Fruit fly (Drosophila melanogaster) whole organism, embryonic: ENCODE results near the gene CG14420.

Experiments used
- BEAF-32 ChIP-seq: fragments of 200-800 bp; sonication (Bioruptor generic); optimal IDR thresholded peaks from 3 replicates; lab custom pipeline; 2017; ENCODE audit warnings: missing biosample characterization, missing genetic modification characterization, mild to moderate bottlenecking, moderate library complexity, missing genetic modification reagents
- Bdp1 ChIP-seq: fragments of 200-800 bp; sonication (Bioruptor generic); optimal IDR thresholded peaks from 3 replicates; lab custom pipeline; 2016; ENCODE audit warnings: missing biosample characterization, missing genetic modification characterization
- Bteb2 ChIP-seq: fragments of 200-800 bp; sonication (Bioruptor generic); optimal IDR thresholded peaks from 2 replicates; lab custom pipeline; 2016; ENCODE audit warnings: missing biosample characterization, missing genetic modification characterization
- C15 ChIP-seq: fragments of 200-800 bp; sonication (Bioruptor generic); IDR thresholded peaks from 3 replicates; pipeline ENCODE4 v1.3.6; 2022; ENCODE audit warnings: missing biosample characterization, missing genetic modification characterization
- CG11247 ChIP-seq: fragments of 200-800 bp; sonication (Bioruptor generic); IDR thresholded peaks from 2 replicates; pipeline ENCODE4 v1.3.6; 2022; ENCODE audit warnings: missing biosample characterization, missing genetic modification characterization
- CG12071 ChIP-seq: fragments of 200-800 bp; sonication (Bioruptor generic); optimal IDR thresholded peaks from 3 replicates; lab custom pipeline; 2018; ENCODE audit warnings: missing biosample characterization, mild to moderate bottlenecking, missing genetic modification characterization
- CG12236 ChIP-seq: fragments of 200-800 bp; sonication (Bioruptor generic); optimal IDR thresholded peaks from 2 replicates; lab custom pipeline; 2016; ENCODE audit warnings: missing biosample characterization, missing genetic modification characterization
- CG12744 ChIP-seq: fragments of 200-800 bp; sonication (Bioruptor generic); optimal IDR thresholded peaks from 2 replicates; lab custom pipeline; 2016; ENCODE audit warnings: missing biosample characterization, missing genetic modification characterization
- CG12942 ChIP-seq: fragments of 200-800 bp; sonication (Bioruptor generic); optimal IDR thresholded peaks from 3 replicates; lab custom pipeline; 2016; ENCODE audit warnings: missing biosample characterization, missing genetic modification characterization
- CG13624 ChIP-seq: fragments of 200-800 bp; sonication (Bioruptor generic); optimal IDR thresholded peaks from 2 replicates; lab custom pipeline; 2016; ENCODE audit warnings: missing biosample characterization, missing genetic modification characterization
- CG13775 ChIP-seq: fragments of 200-800 bp; sonication (Bioruptor generic); optimal IDR thresholded peaks from 3 replicates; lab custom pipeline; 2017; ENCODE audit warnings: missing biosample characterization, mild to moderate bottlenecking, missing genetic modification characterization
- CG16779 ChIP-seq: fragments of 200-800 bp; sonication (Bioruptor generic); IDR thresholded peaks from 2 replicates; pipeline ENCODE4 v1.3.6; 2022; ENCODE audit warnings: missing biosample characterization, missing genetic modification characterization
- CG16813 ChIP-seq: fragments of 200-800 bp; sonication (Bioruptor generic); IDR thresholded peaks from 3 replicates; pipeline ENCODE4 v1.3.6; 2022; ENCODE audit warnings: missing biosample characterization, missing genetic modification characterization; ENCODE audit not compliant: partially characterized antibody
- CG17385 ChIP-seq: fragments of 200-800 bp; sonication (Bioruptor generic); optimal IDR thresholded peaks from 3 replicates; lab custom pipeline; 2018; ENCODE audit warnings: missing biosample characterization, mild to moderate bottlenecking, missing genetic modification characterization
- CG17612 ChIP-seq: fragments of 200-800 bp; sonication (Bioruptor generic); IDR thresholded peaks from 2 replicates; pipeline ENCODE4 v1.3.6; 2022; ENCODE audit warnings: missing biosample characterization, missing genetic modification characterization
- CG17802 ChIP-seq: fragments of 200-800 bp; sonication (Bioruptor generic); optimal IDR thresholded peaks from 2 replicates; lab custom pipeline; 2018; ENCODE audit warnings: missing biosample characterization, mild to moderate bottlenecking, missing genetic modification characterization, moderate library complexity
- CG2889 ChIP-seq: fragments of 200-800 bp; sonication (Bioruptor generic); IDR thresholded peaks from 3 replicates; pipeline ENCODE4 v1.3.6; 2022; ENCODE audit warnings: missing biosample characterization, missing genetic modification characterization
- CG31441 ChIP-seq: fragments of 200-800 bp; sonication (Bioruptor generic); IDR thresholded peaks from 2 replicates; pipeline ENCODE4 v1.3.6; 2022; ENCODE audit warnings: missing biosample characterization, missing genetic modification characterization
- CG33213 ChIP-seq: fragments of 200-800 bp; sonication (Bioruptor generic); optimal IDR thresholded peaks from 3 replicates; lab custom pipeline; 2016; ENCODE audit warnings: missing biosample characterization, missing genetic modification characterization
- CG34422 ChIP-seq: fragments of 200-800 bp; sonication (Bioruptor generic); IDR thresholded peaks from 3 replicates; pipeline ENCODE4 v1.3.6; 2022; ENCODE audit warnings: missing biosample characterization, missing genetic modification characterization
- CG3847 ChIP-seq: fragments of 200-800 bp; sonication (Bioruptor generic); IDR thresholded peaks from 2 replicates; pipeline ENCODE4 v1.3.6; 2022; ENCODE audit warnings: missing biosample characterization, missing genetic modification characterization
- CG3995 ChIP-seq: fragments of 200-800 bp; sonication (Bioruptor generic); optimal IDR thresholded peaks from 3 replicates; lab custom pipeline; 2016; ENCODE audit warnings: missing biosample characterization, missing genetic modification characterization
- CG4404 ChIP-seq: fragments of 200-800 bp; sonication (Bioruptor generic); IDR thresholded peaks from 2 replicates; pipeline ENCODE4 v1.3.6; 2022; ENCODE audit warnings: missing biosample characterization, missing genetic modification characterization
- CG6689 ChIP-seq: fragments of 200-800 bp; sonication (Bioruptor generic); IDR thresholded peaks from 2 replicates; pipeline ENCODE4 v1.3.6; 2022; ENCODE audit warnings: missing biosample characterization, missing genetic modification characterization
- CG9609 ChIP-seq: fragments of 200-800 bp; sonication (Bioruptor generic); optimal IDR thresholded peaks from 3 replicates; lab custom pipeline; 2016; ENCODE audit warnings: missing biosample characterization, missing genetic modification characterization
- Dek ChIP-seq: fragments of 200-800 bp; sonication (Bioruptor generic); optimal IDR thresholded peaks from 3 replicates; lab custom pipeline; 2019; ENCODE audit warnings: missing biosample characterization, mild to moderate bottlenecking, missing genetic modification characterization, moderate library complexity
- Dp ChIP-seq: fragments of 200-800 bp; sonication (Bioruptor generic); optimal IDR thresholded peaks from 2 replicates; lab custom pipeline; 2018; ENCODE audit warnings: missing biosample characterization, mild to moderate bottlenecking, missing genetic modification characterization, moderate library complexity
- Dref ChIP-seq: fragments of 200-800 bp; sonication (Bioruptor generic); IDR thresholded peaks from 2 replicates; pipeline ENCODE4 v1.3.6; 2022; ENCODE audit warnings: missing biosample characterization, missing genetic modification characterization
- Elba2 ChIP-seq: fragments of 200-800 bp; sonication (Bioruptor generic); optimal IDR thresholded peaks from 3 replicates; lab custom pipeline; 2016; ENCODE audit warnings: missing biosample characterization, missing genetic modification characterization
- H15 ChIP-seq: fragments of 200-800 bp; sonication (Bioruptor generic); IDR thresholded peaks from 3 replicates; pipeline ENCODE4 v1.3.6; 2022; ENCODE audit warnings: missing biosample characterization, missing genetic modification characterization
- HLH54F ChIP-seq: fragments of 200-800 bp; sonication (Bioruptor generic); optimal IDR thresholded peaks from 3 replicates; lab custom pipeline; 2016; ENCODE audit warnings: missing biosample characterization, missing genetic modification characterization
- Hr51 ChIP-seq, 2 experiments: fragments of 200-800 bp; sonication (Bioruptor generic); optimal IDR thresholded peaks; 2 replicates in 1 of 2; 3 replicates in 1 of 2; lab custom pipeline; 2016 to 2018; ENCODE audit warnings: missing biosample characterization in 2 of 2, missing genetic modification characterization in 2 of 2, mild to moderate bottlenecking in 1 of 2, moderate library complexity in 1 of 2
- Hr78 ChIP-seq, 2 experiments: fragments of 200-800 bp in 1 of 2; fragments of >200 bp in 1 of 2; sonication (Bioruptor generic) in 1 of 2; optimal IDR thresholded peaks; 2 replicates each; lab custom pipeline; 2017 to 2019; ENCODE audit warnings: missing biosample characterization in 2 of 2, missing genetic modification characterization in 2 of 2, mild to moderate bottlenecking in 1 of 2, moderate library complexity in 1 of 2
- Six4 ChIP-seq: fragments of 200-800 bp; sonication (Bioruptor generic); optimal IDR thresholded peaks from 2 replicates; lab custom pipeline; 2016; ENCODE audit warnings: missing biosample characterization, missing genetic modification characterization
- Sox100B ChIP-seq: fragments of 200-800 bp; sonication (Bioruptor generic); optimal IDR thresholded peaks from 3 replicates; lab custom pipeline; 2018; ENCODE audit warnings: missing biosample characterization, mild to moderate bottlenecking, missing genetic modification characterization
- ato ChIP-seq: fragments of 200-800 bp; sonication (Bioruptor generic); IDR thresholded peaks from 2 replicates; pipeline ENCODE4 v1.3.6; 2022; ENCODE audit warnings: missing biosample characterization, missing genetic modification characterization; ENCODE audit not compliant: partially characterized antibody
- bcd ChIP-seq: fragments of 200-800 bp; sonication (Bioruptor generic); optimal IDR thresholded peaks from 2 replicates; lab custom pipeline; 2017; ENCODE audit warnings: missing biosample characterization, mild to moderate bottlenecking, missing genetic modification characterization
- bowl ChIP-seq: fragments of 200-800 bp; sonication (Bioruptor generic); IDR thresholded peaks from 2 replicates; pipeline ENCODE4 v1.3.6; 2022; ENCODE audit warnings: missing biosample characterization, missing genetic modification characterization
- cato ChIP-seq: fragments of 200-800 bp; sonication (Bioruptor generic); optimal IDR thresholded peaks from 2 replicates; lab custom pipeline; 2016; ENCODE audit warnings: missing biosample characterization, missing genetic modification characterization, borderline replicate concordance
- chif ChIP-seq, 2 experiments: fragments of 200-800 bp; sonication (Bioruptor generic); optimal IDR thresholded peaks; 3 replicates each; lab custom pipeline; 2016; ENCODE audit warnings: missing biosample characterization in 2 of 2, missing genetic modification characterization in 2 of 2
- disco-r ChIP-seq: fragments of 200-800 bp; sonication (Bioruptor generic); optimal IDR thresholded peaks from 2 replicates; lab custom pipeline; 2016; ENCODE audit warnings: missing biosample characterization, missing genetic modification characterization
- dpn ChIP-seq, 2 experiments: fragments of 200-800 bp; sonication (Bioruptor generic); optimal IDR thresholded peaks; 3 replicates each; lab custom pipeline; 2016; ENCODE audit warnings: missing biosample characterization in 2 of 2, missing genetic modification characterization in 2 of 2
- fru ChIP-seq: fragments of >200 bp; optimal IDR thresholded peaks from 2 replicates; lab custom pipeline; 2017
- gce ChIP-seq: fragments of 200-800 bp; sonication (Bioruptor generic); IDR thresholded peaks from 3 replicates; pipeline ENCODE4 v1.3.6; 2022; ENCODE audit warnings: missing biosample characterization, missing genetic modification characterization
- jigr1 ChIP-seq: fragments of 200-800 bp; sonication (Bioruptor generic); IDR thresholded peaks from 3 replicates; pipeline ENCODE4 v1.3.6; 2022; ENCODE audit warnings: missing biosample characterization, missing genetic modification characterization
- nau ChIP-seq: fragments of 200-800 bp; sonication (Bioruptor generic); optimal IDR thresholded peaks from 3 replicates; lab custom pipeline; 2017; ENCODE audit warnings: missing biosample characterization, mild to moderate bottlenecking, missing genetic modification characterization, missing genetic modification reagents
- sens-2 ChIP-seq: fragments of 200-800 bp; sonication (Bioruptor generic); IDR thresholded peaks from 2 replicates; pipeline ENCODE4 v1.3.6; 2022; ENCODE audit warnings: missing biosample characterization, missing genetic modification characterization
- sima ChIP-seq: fragments of 200-800 bp; sonication (Bioruptor generic); optimal IDR thresholded peaks from 2 replicates; lab custom pipeline; 2016; ENCODE audit warnings: missing biosample characterization, missing genetic modification characterization
- tap ChIP-seq: fragments of 200-800 bp; optimal IDR thresholded peaks from 3 replicates; lab custom pipeline; 2019; ENCODE audit warnings: missing biosample characterization, mild to moderate bottlenecking, missing genetic modification characterization, moderate library complexity
- tll ChIP-seq, 2 experiments: fragments of 200-800 bp in 1 of 2; fragments of >200 bp in 1 of 2; sonication (Bioruptor generic) in 1 of 2; optimal IDR thresholded peaks; 2 replicates each; lab custom pipeline; 2017 to 2019; ENCODE audit warnings: missing biosample characterization in 2 of 2, missing genetic modification characterization in 2 of 2, mild to moderate bottlenecking in 1 of 2, moderate library complexity in 1 of 2
- unc-4 ChIP-seq: fragments of 200-800 bp; sonication (Bioruptor generic); IDR thresholded peaks from 2 replicates; pipeline ENCODE4 v1.3.6; 2022; ENCODE audit warnings: missing biosample characterization, missing genetic modification characterization; ENCODE audit not compliant: partially characterized antibody

CG14420 gene

dm6 chrX:2919742-2920141, 18.9 kb upstream of the CG14420 start, which contains the start of gene CG3588 (continued):
- no peak for TF ChIP-seq Dp (GFP tag; lab: Kevin White, UChicago)
- TF ChIP-seq nau (GFP tag; lab: Kevin White, UChicago) = peak; percentile 41
- no peak for TF ChIP-seq Elba2 (GFP tag; lab: Kevin White, UChicago)
- TF ChIP-seq BEAF-32 (GFP tag; lab: Kevin White, UChicago) = no peak
- TF ChIP-seq CG17802 (tag; lab: Kevin White, UChicago) = peak; percentile 11
- peak; percentile 65; the same call in 1 of the 2 replicates for TF ChIP-seq CG17612 (GFP tag; lab: Robert Waterston, UW)
- peak; percentile 16 for TF ChIP-seq CG12942 (GFP tag; lab: Kevin White, UChicago)
- TF ChIP-seq CG33213 = peak; percentile 60
- TF ChIP-seq Bdp1 (GFP tag; lab: Kevin White, UChicago) = peak; percentile 13
- peak; percentile 68 for TF ChIP-seq H15 (GFP tag; lab: Robert Waterston, UW)
- TF ChIP-seq Hr51 (GFP tag; optimal IDR thresholded peaks at IDR 0.05; lab: Kevin White, UChicago) = peak; percentile 40 to 64
- TF ChIP-seq CG13624 (GFP tag; lab: Kevin White, UChicago) = peak; percentile 87
- TF ChIP-seq dpn (GFP tag; optimal IDR thresholded peaks at IDR 0.05; lab: Kevin White, UChicago) = peak; percentile 55 to 71
- peak; percentile 44 for TF ChIP-seq Sox100B
- TF ChIP-seq CG3995 (GFP tag; lab: Kevin White, UChicago) = peak; percentile 5
- no peak for TF ChIP-seq Hr78 (GFP tag; optimal IDR thresholded peaks at IDR 0.05; lab: Kevin White, UChicago)
- peak; percentile 74 for TF ChIP-seq HLH54F (GFP tag; lab: Kevin White, UChicago)
- TF ChIP-seq unc-4 (GFP tag; lab: Robert Waterston, UW) = no peak
- peak; percentile 83 for TF ChIP-seq CG3847 (GFP tag; lab: Robert Waterston, UW)
- peak; percentile 54 for TF ChIP-seq disco-r (GFP tag; lab: Kevin White, UChicago)
- no peak for TF ChIP-seq CG12236
- peak; percentile 32 for TF ChIP-seq tap (tag; lab: Kevin White, UChicago)
- peak; percentile 68 for TF ChIP-seq bcd (GFP tag; lab: Kevin White, UChicago)
- no peak for TF ChIP-seq tll (GFP tag; optimal IDR thresholded peaks at IDR 0.05; lab: Kevin White, UChicago)
- peak; percentile 77 for TF ChIP-seq CG11247 (GFP tag; lab: Robert Waterston, UW)
- TF ChIP-seq CG4404 = peak; percentile 37; the same call in 1 of the 2 replicates
- peak; percentile 50 for TF ChIP-seq CG13775 (GFP tag; lab: Kevin White, UChicago)
- TF ChIP-seq cato (GFP tag; lab: Kevin White, UChicago) = no peak
- TF ChIP-seq gce (GFP tag; lab: Robert Waterston, UW) = peak; percentile 56; the same call in 1 of the 3 replicates
- 0 out of 2 replicates have a peak, but pooled peaks have one; percentile 32 for TF ChIP-seq bowl (GFP tag; lab: Robert Waterston, UW)
- TF ChIP-seq CG9609 = peak; percentile 38
- TF ChIP-seq CG31441 (GFP tag; lab: Robert Waterston, UW) = peak; percentile 56
- peak; percentile 71 for TF ChIP-seq CG6689 (GFP tag; lab: Robert Waterston, UW)
- peak; percentile 78 for TF ChIP-seq CG16779 (GFP tag; lab: Robert Waterston, UW)
- TF ChIP-seq CG17385 (GFP tag; lab: Kevin White, UChicago) = peak; percentile 68
- TF ChIP-seq Dref (GFP tag; lab: Robert Waterston, UW) = no peak
- TF ChIP-seq ato = no peak
- TF ChIP-seq sima = no peak
- no peak for TF ChIP-seq jigr1
- TF ChIP-seq CG12744 (GFP tag; lab: Kevin White, UChicago) = peak; percentile 81
- TF ChIP-seq chif (GFP tag; optimal IDR thresholded peaks at IDR 0.05; lab: Kevin White, UChicago) = peak; percentile 24 to 63
- no peak for TF ChIP-seq CG16813 (GFP tag; lab: Robert Waterston, UW)
- peak; percentile 69 for TF ChIP-seq Dek (tag; lab: Kevin White, UChicago)
- TF ChIP-seq C15 (GFP tag; lab: Robert Waterston, UW) = peak; percentile 59; the same call in 2 of the 3 replicates
- peak; percentile 42 for TF ChIP-seq Six4 (GFP tag; lab: Kevin White, UChicago)
- TF ChIP-seq Bteb2 (GFP tag; lab: Kevin White, UChicago) = peak; percentile 80
- TF ChIP-seq CG34422 = peak; percentile 45; the same call in 2 of the 3 replicates
- TF ChIP-seq fru = no peak
- peak; percentile 54 for TF ChIP-seq CG12071
- peak; percentile 50; the same call in 1 of the 3 replicates for TF ChIP-seq CG2889 (GFP tag; lab: Robert Waterston, UW)
- TF ChIP-seq sens-2 (GFP tag; lab: Robert Waterston, UW) = no peak
